Worm (Caenorhabditis elegans): ENCODE results near the gene nmur-1.

DNA sequence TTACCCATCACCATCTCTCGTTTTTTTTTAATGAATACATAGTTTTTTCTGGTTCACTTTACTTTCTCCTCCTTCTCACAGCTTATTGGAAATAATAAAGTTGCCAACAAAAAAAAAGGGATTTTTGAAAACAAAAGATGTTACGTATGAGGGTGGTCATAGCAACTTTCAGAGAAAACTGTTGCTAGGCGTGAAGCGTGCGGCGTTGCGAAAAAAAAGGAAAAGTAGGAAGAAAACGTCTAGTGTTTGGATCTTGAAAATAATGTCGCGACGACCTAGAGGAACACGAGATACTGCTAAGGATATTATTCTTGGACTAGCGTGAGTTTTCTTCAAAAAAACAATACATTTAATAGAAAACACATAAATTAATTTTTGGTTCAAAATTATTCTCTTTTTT is 18.0 kb downstream of the nmur-1 start, which contains the start of gene C24A3.1:
- TF ChIP-seq nhr-129 (tag; optimal IDR thresholded peaks at IDR 0.05) (no peak), aly-2 (tag; optimal IDR thresholded peaks at IDR 0.05) (no peak), unc-62 (GFP tag; optimal IDR thresholded peaks at IDR 0.05) (no peak), snpc-4 (tag; optimal IDR thresholded peaks at IDR 0.05) (no peak), mdl-1 (tag; optimal IDR thresholded peaks at IDR 0.05) (no peak), unc-39 (tag; optimal IDR thresholded peaks at IDR 0.05) (no peak)
